Worm (Caenorhabditis elegans): ENCODE measurements around the gene snr-6.
A peak's percentile ranks its signal among the peaks of the same experiment; 100 is the strongest.

The snr-6 gene

DNA sequence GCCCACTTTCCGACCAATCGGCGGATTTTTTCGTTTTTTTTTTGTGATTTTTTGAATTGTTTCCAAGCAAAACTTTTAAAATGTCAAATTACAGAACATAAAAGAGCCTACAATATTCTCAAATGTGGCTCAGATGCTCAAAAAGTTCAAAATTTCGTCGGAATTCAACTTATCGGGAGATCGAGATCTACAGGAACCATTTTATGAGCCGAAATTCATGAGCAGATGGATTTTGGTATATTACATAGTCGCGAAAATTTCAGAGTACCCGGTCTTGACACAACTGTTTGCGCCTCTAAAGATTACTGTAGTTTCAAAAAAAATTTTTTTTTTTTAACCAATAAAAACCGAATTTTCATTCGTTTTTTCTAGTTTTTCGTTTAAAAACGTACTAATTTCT is 29.5 kb upstream of the snr-6 start:
- no peak for TF ChIP-seq lin-15B (tag; optimal IDR thresholded peaks at IDR 0.05)
- TF ChIP-seq nhr-237 (tag; optimal IDR thresholded peaks at IDR 0.05) = no peak
- no peak for TF ChIP-seq daf-12 (tag; optimal IDR thresholded peaks at IDR 0.05)
- TF ChIP-seq nhr-28 (tag; optimal IDR thresholded peaks at IDR 0.05) = no peak
- no peak for TF ChIP-seq elt-2 (tag; optimal IDR thresholded peaks at IDR 0.05)

DNA sequence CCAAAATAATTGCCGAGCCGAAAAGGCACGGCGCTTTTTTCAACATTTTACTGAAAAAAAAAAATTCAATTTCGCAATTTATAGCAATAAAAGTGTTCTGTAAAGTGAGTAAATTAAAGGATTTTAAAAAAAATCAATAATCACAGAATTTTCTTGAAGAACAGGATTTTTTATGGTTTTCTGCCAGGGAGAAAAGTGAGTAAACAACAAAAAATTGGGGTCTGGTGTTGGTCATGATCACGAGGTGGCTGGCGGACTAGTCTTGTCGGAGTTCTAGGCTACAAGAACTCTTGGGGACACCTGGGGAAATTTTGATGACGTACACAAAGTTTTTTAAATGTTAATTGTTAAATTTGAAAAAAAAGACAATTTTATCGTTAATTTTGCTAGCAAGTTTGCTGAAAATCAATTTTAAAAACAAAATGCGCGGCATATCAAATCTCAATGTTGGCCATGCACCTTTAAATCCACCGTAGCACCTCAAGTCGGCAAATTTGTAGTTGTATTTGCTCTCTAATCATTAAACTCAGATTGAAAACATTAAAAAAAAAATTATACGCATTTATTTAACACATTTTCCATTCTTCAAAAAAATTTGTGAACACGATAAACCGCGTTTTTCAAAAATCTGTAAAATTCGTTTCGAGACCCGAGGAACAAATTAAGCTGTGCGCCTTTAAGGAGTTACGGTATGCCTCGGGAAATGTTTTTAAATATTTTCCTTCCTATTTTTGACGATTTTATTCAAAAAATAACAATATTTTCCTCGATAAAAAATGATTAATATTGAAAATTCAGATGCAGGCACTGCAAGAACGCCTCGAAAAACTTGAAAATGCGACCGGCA is 27.6 kb upstream of the snr-6 start, which contains the start of the genes scav-3 and Y49E10.21:
Gene scav-3 (minus strand): TSS at position 50 of the 847 bp plus-strand sequence.
Gene Y49E10.21 (plus strand): TSS at position 797 of the 847 bp plus-strand sequence.
- TF ChIP-seq nhr-25 (tag; optimal IDR thresholded peaks at IDR 0.05) (peak; percentile 27), daf-12 (tag; optimal IDR thresholded peaks at IDR 0.05) (no peak), elt-1 (tag; optimal IDR thresholded peaks at IDR 0.05) (no peak), nfya-1 (tag; optimal IDR thresholded peaks at IDR 0.05; ENCODE audit: insufficient read depth) (peak; percentile 47), nhr-11 (tag; optimal IDR thresholded peaks at IDR 0.05) (peak; percentile 57), sea-2 (GFP tag; optimal IDR thresholded peaks at IDR 0.05) (no peak), nhr-237 (tag; optimal IDR thresholded peaks at IDR 0.05) (no peak), pha-4 (tag; optimal IDR thresholded peaks at IDR 0.05) (peak; percentile 90), egl-27 (tag; optimal IDR thresholded peaks at IDR 0.05) (no peak), ceh-28 (tag; optimal IDR thresholded peaks at IDR 0.05) (peak; percentile 73), snpc-4 (tag; optimal IDR thresholded peaks at IDR 0.05) (peak; percentile 1), lsy-12 (tag; optimal IDR thresholded peaks at IDR 0.05) (no peak), mml-1 (tag; optimal IDR thresholded peaks at IDR 0.05) (no peak), nhr-23 (tag; optimal IDR thresholded peaks at IDR 0.05) (peak; percentile 8), mdl-1 (tag; optimal IDR thresholded peaks at IDR 0.05) (no peak), nhr-77 (tag; optimal IDR thresholded peaks at IDR 0.05) (no peak), nhr-76 (tag; optimal IDR thresholded peaks at IDR 0.05) (no peak), egl-5 (tag; optimal IDR thresholded peaks at IDR 0.05) (peak; percentile 56), pqm-1 (tag; optimal IDR thresholded peaks at IDR 0.05) (peak; percentile 35), R02D3.7 (tag; optimal IDR thresholded peaks at IDR 0.05) (no peak), unc-62 (GFP tag; optimal IDR thresholded peaks at IDR 0.05) (no peak), ztf-4 (tag; optimal IDR thresholded peaks at IDR 0.05) (no peak), fkh-10 (GFP tag; optimal IDR thresholded peaks at IDR 0.05) (no peak), tbx-2 (tag; optimal IDR thresholded peaks at IDR 0.05) (no peak), nhr-43 (tag; optimal IDR thresholded peaks at IDR 0.05; ENCODE audit: poor library complexity, severe bottlenecking) (no peak), elt-2 (tag; optimal IDR thresholded peaks at IDR 0.05) (peak; percentile 40), fos-1 (tag; optimal IDR thresholded peaks at IDR 0.05) (no peak), lin-39 (tag; optimal IDR thresholded peaks at IDR 0.05) (no peak), fkh-2 (tag; optimal IDR thresholded peaks at IDR 0.05) (no peak), lin-15B (tag; optimal IDR thresholded peaks at IDR 0.05) (peak; percentile 53), nhr-12 (tag; optimal IDR thresholded peaks at IDR 0.05) (no peak), ZK546.5 (tag; optimal IDR thresholded peaks at IDR 0.05) (no peak)

DNA sequence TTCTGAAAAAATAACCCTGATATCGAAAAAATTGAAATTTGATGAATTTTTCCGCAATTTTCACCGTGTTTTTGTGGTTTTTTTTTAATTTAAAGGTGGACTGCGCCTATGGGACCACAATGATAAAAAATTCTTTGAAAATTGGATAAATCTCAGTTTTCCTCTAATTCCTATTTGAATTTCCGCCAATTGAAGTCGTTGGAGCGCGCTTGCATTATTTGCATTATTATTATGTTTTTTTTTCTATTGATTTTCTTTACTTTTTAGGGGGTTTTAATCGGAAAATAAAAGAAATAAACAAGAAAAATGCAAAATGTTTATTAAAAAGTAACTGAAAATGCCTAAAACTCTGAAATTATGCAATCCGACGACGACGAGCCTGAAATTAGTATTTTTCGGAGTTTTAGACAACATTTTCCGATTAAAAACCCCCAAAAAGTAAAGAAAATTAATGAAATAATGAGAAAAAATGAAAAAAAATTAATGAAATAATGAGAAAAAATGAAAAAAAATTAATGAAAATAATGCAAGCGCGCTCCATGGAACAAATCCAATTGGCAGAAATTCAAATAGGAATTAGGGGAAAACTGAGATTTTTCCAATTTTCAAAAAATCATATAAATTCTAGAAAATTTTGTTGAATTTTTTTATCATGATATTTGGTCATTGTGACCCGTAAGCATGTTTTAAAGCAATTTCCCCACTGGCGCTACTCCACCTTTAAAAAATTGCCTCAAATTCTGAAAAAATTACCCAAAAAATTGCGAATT is 26.4 kb upstream of the snr-6 start:
- TF ChIP-seq nhr-25 (tag; optimal IDR thresholded peaks at IDR 0.05) = no peak
- TF ChIP-seq nhr-237 (tag; optimal IDR thresholded peaks at IDR 0.05) = no peak
- TF ChIP-seq ztf-4 (tag; optimal IDR thresholded peaks at IDR 0.05) = peak; percentile 66
- TF ChIP-seq fos-1 (tag; optimal IDR thresholded peaks at IDR 0.05) = no peak
- no peak for TF ChIP-seq ceh-9 (tag; optimal IDR thresholded peaks at IDR 0.05)
- TF ChIP-seq ceh-16 (tag; optimal IDR thresholded peaks at IDR 0.05) = no peak
- no peak for TF ChIP-seq ztf-11 (tag; optimal IDR thresholded peaks at IDR 0.05)
- peak; percentile 14 for TF ChIP-seq pha-4 (tag; optimal IDR thresholded peaks at IDR 0.05)
- TF ChIP-seq nhr-28 (tag; optimal IDR thresholded peaks at IDR 0.05) = no peak
- no peak for TF ChIP-seq nhr-12 (tag; optimal IDR thresholded peaks at IDR 0.05)
- TF ChIP-seq nhr-67 (tag; optimal IDR thresholded peaks at IDR 0.05) = no peak
- no peak for TF ChIP-seq lin-15B (tag; optimal IDR thresholded peaks at IDR 0.05)
- no peak for TF ChIP-seq eor-1 (tag; optimal IDR thresholded peaks at IDR 0.05)
